Worm (Caenorhabditis elegans) whole organism, L1 larva: ENCODE measurements around the gene fipr-3.

ENCODE experiments used
- aha-1 ChIP-seq: fragments of 150-350 bp; optimal IDR thresholded peaks from 2 replicates; lab custom pipeline; 2014; ENCODE audit warnings: missing biosample characterization, missing genetic modification characterization
- ceh-82 ChIP-seq, 3 experiments: fragments of 150-350 bp in 1 of 3; sonication (generic microtip) in 2 of 3; optimal IDR thresholded peaks; 2 replicates each; lab custom pipeline; 2014 to 2017; ENCODE audit warnings: missing biosample characterization in 3 of 3, missing genetic modification characterization in 3 of 3
- ces-1 ChIP-seq: fragments of 150-350 bp; optimal IDR thresholded peaks from 2 replicates; lab custom pipeline; 2014; ENCODE audit warnings: missing biosample characterization, missing genetic modification reagents, missing genetic modification characterization
- elt-3 ChIP-seq, 6 experiments: fragments of 150-350 bp in 1 of 6; sonication (generic microtip); optimal IDR thresholded peaks; 2 replicates each; lab custom pipeline; 2017 to 2018; ENCODE audit warnings: missing biosample characterization in 6 of 6, missing genetic modification characterization in 6 of 6, inconsistent platforms in 1 of 6
- irx-1 ChIP-seq: sonication (generic microtip); optimal IDR thresholded peaks from 2 replicates; lab custom pipeline; 2016; ENCODE audit warnings: missing genetic modification characterization, missing compliant biosample characterization
- mdl-1 ChIP-seq, 2 experiments: fragments of 150-350 bp; optimal IDR thresholded peaks; 2 replicates each; lab custom pipeline; 2014 to 2017; ENCODE audit warnings: missing biosample characterization in 2 of 2, missing genetic modification characterization in 2 of 2, inconsistent platforms in 1 of 2
- nhr-237 ChIP-seq: fragments of 150-350 bp; optimal IDR thresholded peaks from 2 replicates; lab custom pipeline; 2014; ENCODE audit warnings: missing biosample characterization, missing genetic modification characterization
- nhr-76 ChIP-seq: sonication (generic microtip); optimal IDR thresholded peaks from 2 replicates; lab custom pipeline; 2017; ENCODE audit warnings: missing biosample characterization, missing genetic modification characterization
- pag-3 ChIP-seq: sonication (generic microtip); optimal IDR thresholded peaks from 2 replicates; lab custom pipeline; 2017; ENCODE audit warnings: missing genetic modification characterization, mild to moderate bottlenecking, missing compliant biosample characterization, antibody characterized with exemption, borderline replicate concordance; ENCODE audit not compliant: insufficient read depth
- snpc-4 ChIP-seq: fragments of 150-350 bp; optimal IDR thresholded peaks from 2 replicates; lab custom pipeline; 2014; ENCODE audit warnings: missing biosample characterization, missing genetic modification characterization
- tbx-2 ChIP-seq: sonication (generic microtip); optimal IDR thresholded peaks from 2 replicates; lab custom pipeline; 2016; ENCODE audit warnings: missing genetic modification characterization, missing compliant biosample characterization

- no peak for TF ChIP-seq elt-3 (tag; optimal IDR thresholded peaks at IDR 0.05; lab: Kevin White, UChicago)
- TF ChIP-seq nhr-237 = no peak
- no peak for TF ChIP-seq mdl-1 (tag; optimal IDR thresholded peaks at IDR 0.05; lab: Kevin White, UChicago)
- no peak for TF ChIP-seq irx-1 (tag; lab: Kevin White, UChicago)
- TF ChIP-seq nhr-76 (tag; lab: Kevin White, UChicago) = no peak
- no peak for TF ChIP-seq aha-1
- TF ChIP-seq ceh-82 (tag; optimal IDR thresholded peaks at IDR 0.05; lab: Kevin White, UChicago) = no peak
- no peak for TF ChIP-seq snpc-4 (tag; lab: Kevin White, UChicago)
- no peak for TF ChIP-seq tbx-2 (tag; lab: Kevin White, UChicago)
- no peak for TF ChIP-seq ces-1 (GFP tag; lab: Kevin White, UChicago)
- no peak for TF ChIP-seq pag-3 (tag; lab: Kevin White, UChicago)
Observed at ce11 chrX:14455419-14455818, 32.2 kb downstream of the fipr-3 start, which contains the start of gene Y66C5A.1.
